Fruit fly (Drosophila melanogaster) S2 (cell line): ENCODE data around the gene Tsp.

Experiments used
- CG8478 ChIP-seq: fragments of >200 bp; optimal IDR thresholded peaks from 2 replicates; lab custom pipeline; 2018
- CTCF ChIP-seq, 2 experiments: fragments of >200 bp; optimal IDR thresholded peaks; 2 replicates each; lab custom pipeline; 2018

Gene Tsp

dm6 chr2L:6671409-6671808, 37.5 kb downstream of the Tsp start:
- no peak for TF ChIP-seq CG8478 (lab: Kevin White, UChicago)
- no peak for TF ChIP-seq CTCF (optimal IDR thresholded peaks at IDR 0.05; lab: Kevin White, UChicago)

- no peak for TF ChIP-seq CG8478 (lab: Kevin White, UChicago)
Measured at dm6 chr2L:6667719-6668325, 41.1 kb downstream of the Tsp start, which contains the start of gene Galt. Gene Galt, minus strand, starts transcription at chr2L:6668033.

dm6 chr2L:6663562-6664051, 45.3 kb downstream of the Tsp start, which contains the start of the genes CG13771, CG34310 and cup:
Gene CG13771, minus strand, starts transcription at chr2L:6663612.
Gene CG34310, plus strand, starts transcription at chr2L:6663664.
Gene cup, plus strand, starts transcription at chr2L:6663664.
- TF ChIP-seq CTCF (optimal IDR thresholded peaks at IDR 0.05; lab: Kevin White, UChicago), result no peak
- no peak for TF ChIP-seq CG8478 (lab: Kevin White, UChicago)

DNA sequence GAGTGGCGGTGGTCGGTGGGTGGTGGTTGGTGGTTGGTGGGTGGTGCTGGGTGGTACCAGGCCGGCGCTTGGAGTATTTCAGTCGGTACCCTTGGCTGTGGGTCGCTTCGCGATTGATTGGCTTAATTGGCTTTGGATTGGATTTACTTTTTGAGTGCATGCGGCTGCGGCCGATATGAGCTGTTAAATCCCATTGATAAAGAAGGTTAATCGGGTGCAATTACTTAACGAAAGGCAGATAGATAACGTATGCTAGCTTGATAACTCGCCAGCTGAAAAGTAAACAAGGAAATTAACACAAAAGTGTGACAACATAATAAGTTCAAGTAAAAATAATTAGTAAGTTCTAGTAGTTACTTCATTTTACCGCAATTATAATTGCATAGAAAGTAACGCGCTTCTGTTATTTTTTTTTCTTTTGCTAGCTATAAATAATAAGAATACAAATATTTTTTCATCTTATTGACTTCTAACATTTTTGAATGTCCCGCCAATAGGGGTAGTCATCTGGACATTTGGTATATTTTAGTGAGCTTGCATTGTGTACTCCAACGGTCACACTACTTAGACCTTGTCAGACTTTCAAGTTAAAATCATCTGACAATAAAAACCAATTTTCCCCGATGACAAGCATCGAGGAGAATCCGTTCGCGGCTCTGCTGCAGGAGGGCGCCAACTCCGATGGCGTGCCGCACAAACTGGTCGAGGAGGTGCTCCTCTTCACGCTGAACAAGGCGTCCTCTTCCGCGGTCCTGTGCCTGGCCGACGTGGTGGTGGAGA, 50.7 kb downstream of the Tsp start, which contains the start of the genes CG31636 and Ube4A:
Gene CG31636, minus strand, starts transcription at position 184 of the 780 bp plus-strand sequence.
Gene Ube4A, plus strand, starts transcription at position 549 of the 780 bp plus-strand sequence.
- TF ChIP-seq CTCF (optimal IDR thresholded peaks at IDR 0.05; lab: Kevin White, UChicago) (no peak), CG8478 (lab: Kevin White, UChicago) (no peak)

dm6 chr2L:6656264-6656676, 52.6 kb downstream of the Tsp start, which contains the start of gene CG31633:
Gene CG31633, minus strand, starts transcription at chr2L:6656321.
- TF ChIP-seq CTCF (optimal IDR thresholded peaks at IDR 0.05; lab: Kevin White, UChicago), result no peak
- no peak for TF ChIP-seq CG8478 (lab: Kevin White, UChicago)

dm6 chr2L:6649085-6649754, 59.7 kb downstream of the Tsp start, which contains the start of the genes CG31635 and Tango1:
Gene CG31635, minus strand, starts transcription at chr2L:6649114.
Gene Tango1, plus strand, starts transcription at chr2L:6649388.
- TF ChIP-seq CTCF (optimal IDR thresholded peaks at IDR 0.05; lab: Kevin White, UChicago) (no peak), CG8478 (lab: Kevin White, UChicago) (no peak)

DNA sequence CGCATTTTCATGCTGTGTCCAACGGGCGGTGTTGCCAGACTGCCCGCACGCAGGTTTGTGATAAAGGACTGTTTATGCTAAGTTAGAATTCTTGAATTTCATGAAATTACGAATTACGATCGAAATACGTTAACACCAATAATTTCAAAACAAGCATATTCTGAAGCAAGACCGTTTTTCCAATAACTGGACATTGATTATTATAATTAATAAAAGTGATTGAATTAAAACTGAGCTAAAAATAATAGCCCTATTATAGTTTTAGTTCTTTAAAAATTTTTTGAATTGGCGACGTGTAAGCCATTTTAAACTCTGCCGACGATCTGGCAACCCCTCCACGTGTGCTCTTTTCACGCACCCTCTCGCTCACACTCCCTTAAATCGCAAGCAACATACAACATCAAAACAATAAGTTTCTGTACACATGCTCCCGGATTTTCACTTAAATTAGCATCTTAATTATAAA, 60.7 kb downstream of the Tsp start:
- TF ChIP-seq CG8478 (lab: Kevin White, UChicago) (no peak), CTCF (optimal IDR thresholded peaks at IDR 0.05; lab: Kevin White, UChicago) (no peak)

dm6 chr2L:6647103-6647711, 61.7 kb downstream of the Tsp start:
- no peak for TF ChIP-seq CTCF (optimal IDR thresholded peaks at IDR 0.05; lab: Kevin White, UChicago)
- no peak for TF ChIP-seq CG8478 (lab: Kevin White, UChicago)

DNA sequence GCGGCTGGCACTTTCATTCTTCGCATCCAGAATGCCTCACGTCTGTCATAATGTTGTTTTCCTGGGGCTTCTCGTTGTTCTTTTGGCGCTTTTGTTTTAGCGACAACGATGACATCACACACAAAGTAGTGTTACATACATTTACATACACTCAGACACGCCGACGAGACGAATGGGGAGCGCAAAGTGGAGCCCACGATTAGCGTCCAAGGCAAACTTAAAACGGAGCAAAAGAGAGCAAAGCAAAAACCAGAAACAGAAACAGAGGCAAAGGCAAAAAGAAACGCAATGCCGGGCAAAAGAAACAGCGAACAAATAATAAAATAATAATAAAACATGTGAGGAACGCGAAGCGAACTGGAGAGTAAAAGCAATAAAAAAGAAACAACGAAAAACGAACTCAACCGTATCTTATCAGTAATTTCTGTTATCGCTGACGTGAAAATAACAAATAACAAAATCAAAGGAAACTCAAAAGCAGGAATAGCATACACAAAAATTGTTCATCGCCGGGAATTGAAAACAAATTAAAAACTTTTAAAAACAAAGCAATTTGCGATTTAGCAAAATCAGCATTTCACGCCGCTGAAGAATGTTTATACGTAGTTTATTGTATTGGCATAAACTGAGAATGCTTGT, 64.3 kb downstream of the Tsp start:
- TF ChIP-seq CG8478 (lab: Kevin White, UChicago) (no peak), CTCF (optimal IDR thresholded peaks at IDR 0.05; lab: Kevin White, UChicago) (no peak)

DNA sequence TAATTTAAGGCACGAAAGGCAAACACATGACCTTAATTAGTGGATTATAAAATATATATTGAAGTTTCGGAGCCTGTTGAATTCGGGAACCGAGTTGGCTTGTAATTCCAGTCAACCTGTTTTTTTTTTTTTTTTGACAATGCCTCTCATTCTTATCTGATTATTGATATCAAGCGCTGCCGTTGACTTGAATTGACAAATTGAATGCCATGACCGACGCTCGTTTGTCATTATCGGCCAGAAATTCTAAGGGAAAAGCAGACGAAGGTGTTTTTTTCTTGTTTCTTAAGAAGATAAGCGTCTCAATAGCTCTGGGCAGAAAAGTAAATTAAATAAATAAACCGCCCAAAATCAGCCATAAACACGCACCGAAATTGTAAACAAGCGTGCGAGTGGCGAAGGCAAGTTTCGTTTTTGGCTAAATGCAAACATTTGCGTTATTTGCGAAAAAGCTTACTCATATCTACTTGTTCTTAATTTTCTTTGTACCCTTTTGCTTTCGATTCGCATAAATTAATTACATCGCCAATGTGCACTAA, 65.6 kb downstream of the Tsp start:
- TF ChIP-seq CTCF (optimal IDR thresholded peaks at IDR 0.05; lab: Kevin White, UChicago), result no peak
- TF ChIP-seq CG8478 (lab: Kevin White, UChicago), result no peak
